Fruit fly (Drosophila melanogaster): ENCODE measurements around the gene FoxP.

FoxP gene

DNA sequence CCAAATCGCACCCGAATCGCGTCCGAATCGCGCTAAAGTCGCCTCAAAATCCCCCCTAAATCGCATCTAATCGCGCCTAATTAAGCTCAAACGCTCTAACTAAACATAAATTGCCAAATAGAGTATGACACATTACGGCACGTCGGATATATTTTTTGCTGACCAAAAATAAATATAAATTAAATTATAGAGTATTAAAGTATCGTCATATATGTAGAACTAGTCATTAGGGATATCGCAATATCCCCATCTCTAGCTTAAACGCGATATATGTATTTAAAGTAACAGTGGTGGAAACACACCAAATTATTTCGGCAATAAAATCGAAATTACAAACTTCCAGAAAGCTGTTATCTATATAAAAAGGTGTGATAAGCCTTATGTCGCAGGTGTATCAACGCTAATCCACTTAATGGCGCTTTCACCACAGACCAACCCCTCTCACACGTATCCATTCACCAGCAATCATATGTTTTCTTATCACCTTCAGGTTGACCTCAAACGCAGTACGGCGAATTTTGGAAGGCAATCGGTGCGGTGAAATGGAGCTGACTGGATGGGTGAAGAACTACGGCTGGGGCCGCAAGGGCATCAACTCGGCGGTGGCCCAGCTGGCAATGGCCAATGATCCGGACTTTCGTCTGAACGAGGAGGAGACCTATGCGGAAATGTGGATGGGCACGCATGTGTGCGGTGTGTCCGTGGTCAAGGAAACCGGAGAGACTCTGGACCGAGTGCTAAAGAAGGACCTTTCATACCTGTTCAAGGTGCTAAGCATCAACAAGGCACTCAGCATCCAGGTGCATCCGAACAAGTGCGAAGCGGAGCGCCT, 28.9 kb upstream of the FoxP start, which contains the start of gene Mpi (continued):
- TF ChIP-seq CG18619 (GFP tag; optimal IDR thresholded peaks at IDR 0.05) (no peak), ewg (GFP tag; optimal IDR thresholded peaks at IDR 0.05) (no peak), sens (GFP tag) (peak; percentile 81), Atf-2 (GFP tag; optimal IDR thresholded peaks at IDR 0.05) (no peak), CG4707 (GFP tag; optimal IDR thresholded peaks at IDR 0.05) (peak; percentile 12), CG14710 (tag; optimal IDR thresholded peaks at IDR 0.05) (peak; percentile 40), salm (tag; optimal IDR thresholded peaks at IDR 0.05) (peak; percentile 41), sisA (GFP tag; IDR thresholded peaks at IDR 0.05) (no peak), cad (GFP tag; optimal IDR thresholded peaks at IDR 0.05) (no peak), Elba2 (GFP tag; optimal IDR thresholded peaks at IDR 0.05) (no peak), CG1602 (GFP tag; optimal IDR thresholded peaks at IDR 0.05) (peak; percentile 1), bigmax (GFP tag; optimal IDR thresholded peaks at IDR 0.05) (peak; percentile 20), Sry-δ (GFP tag; optimal IDR thresholded peaks at IDR 0.05) (peak; percentile 77), lola (GFP tag; optimal IDR thresholded peaks at IDR 0.05) (peak in 1 of 3 experiments; percentile 44), bbx (GFP tag; IDR thresholded peaks at IDR 0.05; ENCODE audit: partially characterized antibody) (peak; percentile 56; the same call in 1 of the 2 replicates), CG13624 (GFP tag; optimal IDR thresholded peaks at IDR 0.05) (peak; percentile 28), CG10321 (GFP tag; IDR thresholded peaks at IDR 0.05) (no peak), nmo (GFP tag; optimal IDR thresholded peaks at IDR 0.05) (peak; percentile 49), CG34376 (GFP tag; optimal IDR thresholded peaks at IDR 0.05) (peak; percentile 56), Optix (GFP tag; IDR thresholded peaks at IDR 0.05) (no peak), Dll (GFP tag; IDR thresholded peaks at IDR 0.05; ENCODE audit: partially characterized antibody) (peak; percentile 67), mirr (GFP tag; optimal IDR thresholded peaks at IDR 0.05) (no peak), CG2129 (GFP tag; IDR thresholded peaks at IDR 0.05; ENCODE audit: partially characterized antibody) (peak; percentile 45; the same call in 1 of the 2 replicates), CG1603 (tag; optimal IDR thresholded peaks at IDR 0.05) (peak; percentile 60), maf-S (GFP tag; optimal IDR thresholded peaks at IDR 0.05) (no peak), Hr3 (GFP tag; optimal IDR thresholded peaks at IDR 0.05) (peak; percentile 23), Atf6 (GFP tag; IDR thresholded peaks at IDR 0.05) (peak; percentile 29), CG12659 (GFP tag; optimal IDR thresholded peaks at IDR 0.05) (peak; percentile 62), Dref (GFP tag; IDR thresholded peaks at IDR 0.05) (peak; percentile 62), Hand (GFP tag; optimal IDR thresholded peaks at IDR 0.05) (peak; percentile 21), Hr78 (GFP tag; optimal IDR thresholded peaks at IDR 0.05) (peak in 1 of 2 experiments; percentile 84), pho (GFP tag; optimal IDR thresholded peaks at IDR 0.05) (no peak), ase (GFP tag; IDR thresholded peaks at IDR 0.05) (no peak), wdn (GFP tag; IDR thresholded peaks at IDR 0.05) (no peak), CG16813 (GFP tag; IDR thresholded peaks at IDR 0.05; ENCODE audit: partially characterized antibody) (peak; percentile 52; the same call in 1 of the 3 replicates), ssp (GFP tag; IDR thresholded peaks at IDR 0.05) (peak; percentile 16; the same call in 1 of the 2 replicates), stwl (tag; optimal IDR thresholded peaks at IDR 0.05) (peak; percentile 41), CG10274 (GFP tag; optimal IDR thresholded peaks at IDR 0.05) (no peak), ab (GFP tag; optimal IDR thresholded peaks at IDR 0.05) (no peak), CG2116 (GFP tag; optimal IDR thresholded peaks at IDR 0.05) (peak; percentile 66), sima (GFP tag; optimal IDR thresholded peaks at IDR 0.05) (no peak), CG17328 (GFP tag; IDR thresholded peaks at IDR 0.05) (0 out of 2 replicates have a peak, but pooled peaks have one; percentile 12), CG10543 (GFP tag; optimal IDR thresholded peaks at IDR 0.05) (peak; percentile 25), Pdp1 (GFP tag; optimal IDR thresholded peaks at IDR 0.05) (peak in 1 of 2 experiments; percentile 33), CG8089 (GFP tag; optimal IDR thresholded peaks at IDR 0.05) (no peak), dysf (GFP tag; IDR thresholded peaks at IDR 0.05) (peak; percentile 17; the same call in 1 of the 3 replicates), CG12744 (GFP tag; optimal IDR thresholded peaks at IDR 0.05) (no peak)
